Worm (Caenorhabditis elegans): Measurements from ENCODE around the gene T23D5.8.

DNA sequence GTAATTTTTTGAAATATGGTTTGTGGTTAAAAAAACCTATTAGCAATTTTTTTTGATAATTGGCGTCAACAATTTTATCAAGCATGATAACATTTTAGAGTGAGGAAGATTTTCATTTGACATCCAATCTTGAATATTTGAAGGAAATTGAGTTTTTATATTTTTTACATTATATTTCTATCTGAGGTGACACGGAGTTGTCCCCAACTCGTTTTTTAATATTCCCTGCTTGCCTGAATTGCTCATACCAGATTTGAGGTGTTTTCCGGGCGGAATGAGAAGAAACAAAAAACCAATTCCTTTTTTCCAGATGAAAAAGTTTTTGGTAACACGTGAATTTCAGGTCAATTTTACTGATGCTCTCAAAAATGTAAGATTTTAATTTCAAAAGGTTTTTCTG is 28.7 kb downstream of the T23D5.8 start, which contains the start of gene Y6E2A.7:
- TF ChIP-seq hmbx-1 (tag; optimal IDR thresholded peaks at IDR 0.05) (no peak), ama-1 (optimal IDR thresholded peaks at IDR 0.05) (no peak), scrt-1 (GFP tag; IDR thresholded peaks at IDR 0.05) (no peak), tbx-37 (GFP tag; conservative IDR thresholded peaks at IDR 0.05) (no peak), flt-1 (GFP tag; IDR thresholded peaks at IDR 0.05) (no peak), tbx-11 (GFP tag; IDR thresholded peaks at IDR 0.05) (no peak), pes-1 (GFP tag; IDR thresholded peaks at IDR 0.05) (no peak), aly-1 (tag; optimal IDR thresholded peaks at IDR 0.05) (no peak), ceh-36 (tag; optimal IDR thresholded peaks at IDR 0.05) (no peak), ets-7 (tag; optimal IDR thresholded peaks at IDR 0.05) (no peak), sea-1 (GFP tag; conservative IDR thresholded peaks at IDR 0.05) (no peak), B0310.2 (tag; optimal IDR thresholded peaks at IDR 0.05) (no peak)
